Fruit fly (Drosophila melanogaster): ENCODE data around the gene LeuRS.

LeuRS gene

dm6 chr2L:3548879-3549278 lies 34.4 kb upstream of the LeuRS start (continued):
- TF ChIP-seq CG6683 (GFP tag; optimal IDR thresholded peaks at IDR 0.05) (no peak), Bgb (GFP tag; IDR thresholded peaks at IDR 0.05; ENCODE audit: partially characterized antibody) (no peak), CG7963 (GFP tag; IDR thresholded peaks at IDR 0.05; ENCODE audit: partially characterized antibody) (no peak), tll (GFP tag; optimal IDR thresholded peaks at IDR 0.05) (peak in 1 of 2 experiments; percentile 80), CG17359 (tag; optimal IDR thresholded peaks at IDR 0.05) (no peak)

DNA sequence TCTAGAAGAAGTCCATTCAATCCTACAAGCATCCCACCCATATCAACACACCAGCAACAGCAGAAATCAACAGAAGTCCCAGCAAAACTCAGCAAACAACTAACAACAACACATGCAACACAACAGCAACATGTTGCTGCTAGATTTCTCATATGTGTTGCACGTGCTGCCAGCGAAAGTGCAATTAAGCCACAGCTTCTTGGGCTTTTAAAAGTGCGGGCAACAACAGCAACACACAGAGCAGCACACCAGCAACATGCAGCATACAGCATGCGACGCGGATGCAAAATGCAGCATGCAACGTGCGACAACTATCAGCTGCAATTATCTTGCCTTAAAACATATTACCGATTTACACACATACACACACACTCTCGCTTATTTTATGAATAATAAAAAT lies 33.1 kb upstream of the LeuRS start:
- TF ChIP-seq CG11504 (tag; optimal IDR thresholded peaks at IDR 0.05) (peak; percentile 52), CG2199 (GFP tag; IDR thresholded peaks at IDR 0.05) (no peak), CG13287 (GFP tag; IDR thresholded peaks at IDR 0.05; ENCODE audit: partially characterized antibody) (no peak), BtbVII (GFP tag; optimal IDR thresholded peaks at IDR 0.05) (no peak), CG11456 (GFP tag; IDR thresholded peaks at IDR 0.05) (0 out of 3 replicates have a peak, but pooled peaks have one; percentile 5), CG12744 (GFP tag; optimal IDR thresholded peaks at IDR 0.05) (no peak), CG6654 (GFP tag; optimal IDR thresholded peaks at IDR 0.05) (no peak), vnd (GFP tag; IDR thresholded peaks at IDR 0.05; ENCODE audit: partially characterized antibody) (no peak), CG1602 (GFP tag; optimal IDR thresholded peaks at IDR 0.05) (no peak)

- no peak for TF ChIP-seq H15 (GFP tag; IDR thresholded peaks at IDR 0.05)
- TF ChIP-seq Ptx1 (GFP tag; IDR thresholded peaks at IDR 0.05), result no peak
- peak; percentile 95 for TF ChIP-seq z (GFP tag; IDR thresholded peaks at IDR 0.05)
- TF ChIP-seq ci (GFP tag; IDR thresholded peaks at IDR 0.05), result peak; percentile 39; the same call in 1 of the 3 replicates
- no peak for TF ChIP-seq bcd (GFP tag; optimal IDR thresholded peaks at IDR 0.05)
- TF ChIP-seq CG5180 (GFP tag; optimal IDR thresholded peaks at IDR 0.05), result no peak
- peak; percentile 0 for TF ChIP-seq gcm (GFP tag; optimal IDR thresholded peaks at IDR 0.05)
- no peak for TF ChIP-seq CG10274 (GFP tag; optimal IDR thresholded peaks at IDR 0.05)
- TF ChIP-seq Med (GFP tag), result peak; percentile 79
- TF ChIP-seq CG10267 (tag; optimal IDR thresholded peaks at IDR 0.05), result no peak
- no peak for TF ChIP-seq dm (GFP tag; optimal IDR thresholded peaks at IDR 0.05)
- no peak for TF ChIP-seq CG6175 (GFP tag; IDR thresholded peaks at IDR 0.05)
- 0 out of 2 replicates have a peak, but pooled peaks have one; percentile 19 for TF ChIP-seq Scr (GFP tag; IDR thresholded peaks at IDR 0.05; ENCODE audit: partially characterized antibody)
- no peak for TF ChIP-seq Oaz (GFP tag; IDR thresholded peaks at IDR 0.05)
- TF ChIP-seq tin (GFP tag; optimal IDR thresholded peaks at IDR 0.05), result no peak
- TF ChIP-seq CG13287 (GFP tag; IDR thresholded peaks at IDR 0.05; ENCODE audit: partially characterized antibody), result peak; percentile 50; the same call in 1 of the 2 replicates
- no peak for TF ChIP-seq cas (GFP tag; IDR thresholded peaks at IDR 0.05)
- TF ChIP-seq Xrp1 (GFP tag; IDR thresholded peaks at IDR 0.05), result peak; percentile 39; the same call in 1 of the 2 replicates
- TF ChIP-seq CG34224 (GFP tag; IDR thresholded peaks at IDR 0.05; ENCODE audit: partially characterized antibody), result peak; percentile 80
- TF ChIP-seq CTCF (GFP tag; optimal IDR thresholded peaks at IDR 0.05), result peak; percentile 65
- no peak for TF ChIP-seq Side (GFP tag; optimal IDR thresholded peaks at IDR 0.05)
- peak; percentile 95 for TF ChIP-seq yki (optimal IDR thresholded peaks at IDR 0.05)
- TF ChIP-seq CG17186 (GFP tag; optimal IDR thresholded peaks at IDR 0.05), result no peak
- peak; percentile 91 to 94 for TF ChIP-seq Trl (optimal IDR thresholded peaks at IDR 0.05)
- TF ChIP-seq Trl (GFP tag; optimal IDR thresholded peaks at IDR 0.05), result peak; percentile 42
- TF ChIP-seq chinmo (GFP tag; IDR thresholded peaks at IDR 0.05; ENCODE audit: partially characterized antibody), result 0 out of 4 replicates have a peak, but pooled peaks have one; percentile 53
- peak; percentile 35 for TF ChIP-seq sug (tag; optimal IDR thresholded peaks at IDR 0.05)
- TF ChIP-seq CG32532 (GFP tag; IDR thresholded peaks at IDR 0.05), result peak; percentile 75; the same call in 1 of the 2 replicates
- TF ChIP-seq Dll (GFP tag; IDR thresholded peaks at IDR 0.05; ENCODE audit: partially characterized antibody), result peak; percentile 62; the same call in 3 of the 4 replicates
- no peak for TF ChIP-seq sima (GFP tag; optimal IDR thresholded peaks at IDR 0.05)
- TF ChIP-seq GATAe (GFP tag; conservative IDR thresholded peaks at IDR 0.05), result peak; percentile 84
- peak; percentile 6 for TF ChIP-seq Jarid2 (GFP tag; optimal IDR thresholded peaks at IDR 0.05)
- no peak for TF ChIP-seq unpg (GFP tag; optimal IDR thresholded peaks at IDR 0.05)
- TF ChIP-seq dmrt99B (tag; optimal IDR thresholded peaks at IDR 0.05), result no peak
Measured at dm6 chr2L:3545033-3545666, 30.7 kb upstream of the LeuRS start.
